Worm (Caenorhabditis elegans): Measurements from ENCODE around the gene pqn-74.

The pqn-74 gene

DNA sequence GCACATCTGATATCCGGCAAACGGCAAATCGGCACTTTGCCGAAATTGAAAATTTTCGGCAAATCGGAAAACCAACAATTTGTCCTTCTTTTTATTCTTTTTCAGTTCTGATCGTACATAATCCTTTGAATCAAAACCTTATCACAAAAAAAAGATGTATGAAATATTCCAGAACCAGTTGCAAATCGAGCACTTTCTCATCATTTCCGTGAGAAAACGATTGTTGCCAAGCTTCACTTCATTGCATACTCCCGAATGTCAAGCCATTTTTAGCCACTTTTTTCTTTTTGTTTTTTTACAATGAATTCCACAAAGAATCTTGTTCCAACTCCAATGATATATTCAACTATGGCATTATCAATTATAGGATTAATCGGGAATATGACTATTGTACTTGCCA, 33.7 kb upstream of the pqn-74 start, which contains the start of gene srsx-25:
Gene srsx-25 (plus strand): TSS at position 301 of the 400 bp plus-strand sequence.
- TF ChIP-seq tbx-2 (tag; optimal IDR thresholded peaks at IDR 0.05) (no peak), F16B12.6 (tag; optimal IDR thresholded peaks at IDR 0.05) (no peak), irx-1 (tag; optimal IDR thresholded peaks at IDR 0.05) (no peak), xbp-1 (tag; optimal IDR thresholded peaks at IDR 0.05) (no peak), elt-2 (tag; optimal IDR thresholded peaks at IDR 0.05) (no peak)

DNA sequence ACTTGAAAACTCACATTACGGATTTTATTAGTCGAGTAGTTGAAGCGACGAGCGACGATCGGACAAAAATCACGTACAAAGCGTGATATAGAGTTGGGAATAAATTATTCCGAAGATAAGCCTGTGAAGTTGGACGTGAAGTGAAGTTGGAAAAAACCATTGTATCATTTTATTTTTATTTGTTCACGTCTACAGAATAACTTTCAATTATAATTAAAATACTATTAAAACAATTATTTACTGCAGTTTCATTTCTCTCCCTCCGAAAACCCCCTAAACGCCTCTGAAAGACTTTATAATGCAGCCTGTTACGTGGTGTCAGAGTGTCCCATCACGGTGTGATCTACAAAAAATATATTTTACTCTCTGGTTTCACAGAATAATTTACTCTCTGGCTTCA, 28.9 kb upstream of the pqn-74 start, which contains the start of gene Y62E10A.3:
Gene Y62E10A.3 (minus strand): TSS at position 101 of the 400 bp plus-strand sequence.
- no peak for TF ChIP-seq ama-1 (optimal IDR thresholded peaks at IDR 0.05)
- no peak for TF ChIP-seq pag-3 (tag; optimal IDR thresholded peaks at IDR 0.05; ENCODE audit: borderline replicate concordance, insufficient read depth)
- TF ChIP-seq fos-1 (tag; optimal IDR thresholded peaks at IDR 0.05): no peak
- TF ChIP-seq nhr-20 (tag; optimal IDR thresholded peaks at IDR 0.05): no peak
- TF ChIP-seq irx-1 (tag; optimal IDR thresholded peaks at IDR 0.05): no peak
- no peak for TF ChIP-seq nhr-71 (tag; optimal IDR thresholded peaks at IDR 0.05)
- TF ChIP-seq efl-1 (optimal IDR thresholded peaks at IDR 0.05): no peak
- no peak for TF ChIP-seq efl-1 (GFP tag; optimal IDR thresholded peaks at IDR 0.05 in 1 of 2)
- TF ChIP-seq nhr-47 (tag; optimal IDR thresholded peaks at IDR 0.05): no peak
- TF ChIP-seq ztf-4 (tag; optimal IDR thresholded peaks at IDR 0.05): no peak
- TF ChIP-seq F16B12.6 (tag; optimal IDR thresholded peaks at IDR 0.05): no peak
- TF ChIP-seq isw-1 (GFP tag; IDR thresholded peaks at IDR 0.05): no peak
- no peak for TF ChIP-seq pax-3 (tag; optimal IDR thresholded peaks at IDR 0.05)
- no peak for TF ChIP-seq nhr-84 (tag; optimal IDR thresholded peaks at IDR 0.05)
- TF ChIP-seq sox-4 (tag; optimal IDR thresholded peaks at IDR 0.05): no peak
- TF ChIP-seq elt-2 (tag; optimal IDR thresholded peaks at IDR 0.05): no peak

DNA sequence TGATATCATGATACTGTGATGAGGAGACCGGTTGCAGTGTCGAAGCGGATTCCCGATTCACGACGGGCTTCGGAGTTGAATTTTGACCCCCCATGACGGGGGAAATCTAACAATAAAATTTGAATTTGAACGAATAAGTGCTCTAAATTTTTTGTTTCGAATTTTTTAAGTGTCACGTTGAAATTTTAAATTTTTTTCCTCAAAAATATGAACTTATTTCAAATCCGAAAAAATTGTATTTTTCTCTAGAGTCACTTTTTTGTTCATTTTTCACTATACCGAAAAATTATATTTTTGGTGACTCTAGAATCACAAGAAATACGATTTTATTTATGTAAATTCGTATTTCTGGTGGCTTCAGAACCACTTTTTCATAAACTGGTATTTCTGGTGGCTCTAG, 27.3 kb upstream of the pqn-74 start, which contains the start of gene W02A2.8:
Gene W02A2.8 (minus strand): TSS at position 101 of the 400 bp plus-strand sequence.
- TF ChIP-seq nhr-12 (tag; optimal IDR thresholded peaks at IDR 0.05): no peak
- no peak for TF ChIP-seq lin-39 (tag; optimal IDR thresholded peaks at IDR 0.05)
- no peak for TF ChIP-seq ztf-4 (tag; optimal IDR thresholded peaks at IDR 0.05)
- no peak for TF ChIP-seq hlh-17 (GFP tag; optimal IDR thresholded peaks at IDR 0.05; ENCODE audit: borderline replicate concordance)
- TF ChIP-seq hlh-4 (tag; optimal IDR thresholded peaks at IDR 0.05): no peak
- TF ChIP-seq nhr-47 (tag; optimal IDR thresholded peaks at IDR 0.05): no peak
- TF ChIP-seq fos-1 (tag; optimal IDR thresholded peaks at IDR 0.05): no peak
- no peak for TF ChIP-seq C34B4.2 (tag; optimal IDR thresholded peaks at IDR 0.05)
- TF ChIP-seq mab-9 (GFP tag; IDR thresholded peaks at IDR 0.05): no peak
- no peak for TF ChIP-seq snpc-4 (tag; optimal IDR thresholded peaks at IDR 0.05)

DNA sequence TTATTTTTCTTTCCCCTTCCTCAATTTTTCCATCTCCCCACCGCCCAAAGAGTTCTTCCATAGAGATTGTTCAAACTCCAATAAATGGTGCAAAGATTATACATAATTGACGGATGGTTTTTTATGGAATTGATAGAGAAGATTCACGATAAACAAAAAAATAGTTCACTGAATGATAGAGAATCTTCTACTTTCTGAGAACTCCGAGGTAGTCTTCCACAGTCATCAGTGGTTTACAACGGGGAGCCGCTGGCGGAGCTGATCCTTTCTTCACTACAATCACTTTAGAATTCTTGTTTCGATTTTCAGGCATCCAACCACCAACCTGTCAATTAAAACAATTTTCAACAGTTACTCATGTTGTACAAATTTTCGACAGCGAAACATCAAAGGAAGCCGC, 24.8 kb upstream of the pqn-74 start:
- TF ChIP-seq tlp-1 (tag; optimal IDR thresholded peaks at IDR 0.05) (no peak), fkh-8 (tag; optimal IDR thresholded peaks at IDR 0.05) (no peak), nhr-237 (tag; optimal IDR thresholded peaks at IDR 0.05) (no peak), unc-130 (tag; optimal IDR thresholded peaks at IDR 0.05) (no peak), mab-9 (GFP tag; IDR thresholded peaks at IDR 0.05) (no peak)

DNA sequence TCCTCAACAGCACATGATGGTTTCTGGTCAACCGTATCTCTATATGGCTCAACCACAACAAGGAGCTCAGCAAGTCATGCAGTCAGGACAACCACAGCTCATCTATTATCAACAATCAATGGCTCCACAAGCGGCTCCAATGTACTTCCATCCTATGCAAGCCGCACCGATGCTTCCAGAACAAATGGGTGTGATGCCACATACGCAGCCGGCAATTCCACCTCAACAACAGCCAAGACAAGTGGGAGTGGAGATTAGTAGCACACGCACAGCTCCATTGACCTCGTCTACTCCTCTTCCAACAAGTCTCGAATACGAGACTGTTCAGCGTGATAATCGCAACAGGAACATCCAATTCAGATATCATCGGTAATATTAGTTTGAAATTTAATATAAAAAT, 22.8 kb upstream of the pqn-74 start:
- TF ChIP-seq fkh-4 (tag; optimal IDR thresholded peaks at IDR 0.05; ENCODE audit: borderline replicate concordance): no peak
- TF ChIP-seq unc-86 (tag; optimal IDR thresholded peaks at IDR 0.05): no peak
- TF ChIP-seq efl-1 (optimal IDR thresholded peaks at IDR 0.05): no peak
- peak in 1 of 2 experiments; percentile 91 for TF ChIP-seq efl-1 (GFP tag; optimal IDR thresholded peaks at IDR 0.05 in 1 of 2)

DNA sequence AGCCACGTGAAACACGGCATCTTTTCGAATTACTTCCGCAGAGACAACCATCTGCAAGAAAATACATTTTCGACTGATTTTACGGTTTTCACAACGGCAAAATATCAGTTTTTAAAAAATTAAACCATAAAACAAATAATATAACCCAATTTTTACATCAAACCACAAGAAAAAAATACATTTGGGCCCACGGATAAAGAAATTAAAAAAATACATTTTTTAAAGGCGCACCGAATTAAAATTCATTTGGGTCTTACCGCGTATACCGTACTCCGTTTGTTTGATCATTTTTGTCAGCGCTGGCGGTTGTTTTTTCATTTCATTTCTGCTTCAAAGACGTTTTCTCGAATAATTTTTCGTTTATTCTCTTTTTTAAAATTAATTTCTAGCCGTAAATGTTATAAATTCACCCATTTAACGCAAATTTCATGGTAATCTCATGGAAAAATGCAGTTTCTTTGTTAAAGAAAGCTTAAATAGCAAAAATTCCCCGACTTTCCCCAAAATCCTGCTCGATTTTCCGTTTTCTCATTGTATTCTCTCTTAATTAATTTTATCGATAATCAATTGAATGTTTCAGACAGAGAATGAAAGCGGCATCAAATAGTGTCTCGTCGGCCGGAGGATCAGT, 22.1 kb upstream of the pqn-74 start, which contains the start of the genes rec-8 and mex-5:
Gene rec-8 (minus strand): TSS at position 51 of the 631 bp plus-strand sequence.
Gene mex-5 (plus strand): TSS at position 581 of the 631 bp plus-strand sequence.
- no peak for TF ChIP-seq skn-1 (tag; optimal IDR thresholded peaks at IDR 0.05)
- TF ChIP-seq nhr-19 (GFP tag; conservative IDR thresholded peaks at IDR 0.05): no peak
- TF ChIP-seq rnt-1 (tag; optimal IDR thresholded peaks at IDR 0.05): no peak
- TF ChIP-seq grh-1 (GFP tag; IDR thresholded peaks at IDR 0.05): no peak
- TF ChIP-seq nhr-11 (tag; optimal IDR thresholded peaks at IDR 0.05): no peak
- no peak for TF ChIP-seq swsn-7 (tag; optimal IDR thresholded peaks at IDR 0.05)
- TF ChIP-seq unc-130 (tag; optimal IDR thresholded peaks at IDR 0.05): no peak
- TF ChIP-seq pax-3 (tag; optimal IDR thresholded peaks at IDR 0.05): no peak
- no peak for TF ChIP-seq dsc-1 (tag; optimal IDR thresholded peaks at IDR 0.05)

Measured in whole organism, L1 larva.